Worm (Caenorhabditis elegans): ENCODE data around the gene F39F10.5.

Gene F39F10.5

ce11 chrX:16952859-16953258 lies 39.3 kb upstream of the F39F10.5 start, which contains the start of gene F52G3.8 (continued):
- TF ChIP-seq lsl-1 (GFP tag; optimal IDR thresholded peaks at IDR 0.05) (no peak), somi-1 (GFP tag; optimal IDR thresholded peaks at IDR 0.05) (no peak), ceh-91 (GFP tag; IDR thresholded peaks at IDR 0.05) (no peak)

- TF ChIP-seq F10E7.11 (tag; optimal IDR thresholded peaks at IDR 0.05), result peak; percentile 9
- no peak for TF ChIP-seq nfya-1 (tag; optimal IDR thresholded peaks at IDR 0.05; ENCODE audit: borderline replicate concordance, insufficient read depth)
- TF ChIP-seq snpc-4 (GFP tag; optimal IDR thresholded peaks at IDR 0.05), result no peak
- TF ChIP-seq snpc-4 (tag; optimal IDR thresholded peaks at IDR 0.05), result no peak
- 0 out of 2 replicates have a peak, but pooled peaks have one; percentile 44 for TF ChIP-seq cebp-2 (GFP tag; IDR thresholded peaks at IDR 0.05)
- TF ChIP-seq hrde-1 (tag; optimal IDR thresholded peaks at IDR 0.05; ENCODE audit: borderline replicate concordance), result no peak
- TF ChIP-seq F57C9.4 (tag; optimal IDR thresholded peaks at IDR 0.05), result no peak
- TF ChIP-seq nhr-179 (tag; optimal IDR thresholded peaks at IDR 0.05), result no peak
- no peak for TF ChIP-seq snpc-1.1 (tag; optimal IDR thresholded peaks at IDR 0.05; ENCODE audit: insufficient read depth)
- TF ChIP-seq tbp1 (GFP tag; optimal IDR thresholded peaks at IDR 0.05), result no peak
- TF ChIP-seq bed-1 (GFP tag; IDR thresholded peaks at IDR 0.05), result 0 out of 2 replicates have a peak, but pooled peaks have one; percentile 60
- peak; percentile 43; the same call in 1 of the 2 replicates for TF ChIP-seq nfyb-1 (GFP tag; IDR thresholded peaks at IDR 0.05)
- peak; percentile 27 for TF ChIP-seq chd-7 (tag; optimal IDR thresholded peaks at IDR 0.05)
- no peak for TF ChIP-seq F22D6.2 (tag; optimal IDR thresholded peaks at IDR 0.05)
- TF ChIP-seq pbrm-1 (GFP tag; IDR thresholded peaks at IDR 0.05), result 0 out of 2 replicates have a peak, but pooled peaks have one; percentile 1
- TF ChIP-seq ceh-91 (GFP tag; IDR thresholded peaks at IDR 0.05), result no peak
- TF ChIP-seq ets-4 (GFP tag; optimal IDR thresholded peaks at IDR 0.05), result no peak
- peak; percentile 66 for TF ChIP-seq nhr-27 (tag; optimal IDR thresholded peaks at IDR 0.05)
- no peak for TF ChIP-seq ztf-22 (GFP tag; optimal IDR thresholded peaks at IDR 0.05)
- peak; percentile 85 for TF ChIP-seq ama-1 (optimal IDR thresholded peaks at IDR 0.05)
- peak in 1 of 2 experiments; percentile 69 for TF ChIP-seq ama-1 (GFP tag; optimal IDR thresholded peaks at IDR 0.05)
- no peak for TF ChIP-seq egl-18 (GFP tag; IDR thresholded peaks at IDR 0.05)
- no peak for TF ChIP-seq cebp-1 (GFP tag; IDR thresholded peaks at IDR 0.05)
- TF ChIP-seq cebp-1 (tag; optimal IDR thresholded peaks at IDR 0.05), result peak; percentile 22
- 0 out of 2 replicates have a peak, but pooled peaks have one; percentile 39 for TF ChIP-seq ztf-25 (GFP tag; IDR thresholded peaks at IDR 0.05)
- 0 out of 2 replicates have a peak, but pooled peaks have one; percentile 12 for TF ChIP-seq madf-6 (GFP tag; IDR thresholded peaks at IDR 0.05)
- 0 out of 2 replicates have a peak, but pooled peaks have one; percentile 45 for TF ChIP-seq egl-44 (GFP tag; IDR thresholded peaks at IDR 0.05)
- TF ChIP-seq zim-3 (tag; optimal IDR thresholded peaks at IDR 0.05), result peak; percentile 24
Observed at ce11 chrX:16943934-16944914, 30.7 kb upstream of the F39F10.5 start.

- TF ChIP-seq lsl-1 (GFP tag; optimal IDR thresholded peaks at IDR 0.05) (no peak), akir-1 (GFP tag; optimal IDR thresholded peaks at IDR 0.05) (no peak), C06A6.2 (GFP tag; conservative IDR thresholded peaks at IDR 0.05) (no peak), gei-17 (GFP tag; optimal IDR thresholded peaks at IDR 0.05) (no peak), tbp1 (GFP tag; optimal IDR thresholded peaks at IDR 0.05) (no peak), lin-54 (GFP tag; optimal IDR thresholded peaks at IDR 0.05) (no peak), efl-1 (GFP tag; optimal IDR thresholded peaks at IDR 0.05) (no peak), attf-5 (GFP tag; optimal IDR thresholded peaks at IDR 0.05) (no peak), pha-4 (tag; optimal IDR thresholded peaks at IDR 0.05) (no peak), rcor-1 (GFP tag; IDR thresholded peaks at IDR 0.05) (no peak), lsy-27 (tag; optimal IDR thresholded peaks at IDR 0.05; ENCODE audit: borderline replicate concordance, insufficient read depth) (no peak)
Observed at ce11 chrX:16942316-16942715, 28.7 kb upstream of the F39F10.5 start.
